Worm (Caenorhabditis elegans): ENCODE data around the gene T21E8.5.

Gene T21E8.5

DNA sequence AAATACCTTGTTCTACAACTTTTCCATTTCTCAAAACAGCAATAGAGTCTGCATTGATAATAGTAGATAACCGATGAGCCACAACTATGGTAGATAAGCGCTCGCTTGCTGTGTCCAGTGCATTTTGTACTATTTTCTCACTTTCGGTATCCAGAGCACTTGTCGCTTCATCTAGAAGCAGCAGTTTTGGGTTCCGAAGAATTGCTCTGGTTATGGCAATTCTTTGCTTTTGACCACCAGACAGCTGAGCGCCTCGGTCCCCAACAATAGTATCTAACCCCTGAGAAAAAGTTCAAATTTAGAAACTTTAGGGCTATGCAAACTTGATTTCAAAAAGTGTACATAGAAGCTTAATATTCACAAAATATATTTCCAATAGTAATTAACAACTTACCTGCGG, 26.4 kb upstream of the T21E8.5 start:
- TF ChIP-seq dpff-1 (tag; optimal IDR thresholded peaks at IDR 0.05) (no peak), ceh-27 (GFP tag; optimal IDR thresholded peaks at IDR 0.05) (no peak), ceh-58 (GFP tag; IDR thresholded peaks at IDR 0.05) (no peak), bed-2 (GFP tag; IDR thresholded peaks at IDR 0.05) (no peak), D2030.7 (GFP tag; IDR thresholded peaks at IDR 0.05) (no peak), rpc-1 (optimal IDR thresholded peaks at IDR 0.05) (no peak), rpc-1 (tag; optimal IDR thresholded peaks at IDR 0.05) (no peak), nhr-27 (tag; optimal IDR thresholded peaks at IDR 0.05) (no peak), somi-1 (GFP tag; optimal IDR thresholded peaks at IDR 0.05) (no peak), lin-26 (GFP tag; IDR thresholded peaks at IDR 0.05) (no peak), egrh-3 (GFP tag; IDR thresholded peaks at IDR 0.05) (no peak), ztf-28 (GFP tag; IDR thresholded peaks at IDR 0.05) (no peak), hmg-1.2 (GFP tag; IDR thresholded peaks at IDR 0.05) (no peak)

ce11 chrX:10861673-10862072, 24.3 kb upstream of the T21E8.5 start:
- TF ChIP-seq F49E8.2 (tag; optimal IDR thresholded peaks at IDR 0.05; ENCODE audit: insufficient read depth) (no peak), cebp-1 (GFP tag; IDR thresholded peaks at IDR 0.05) (no peak), cebp-1 (tag; optimal IDR thresholded peaks at IDR 0.05) (no peak), madf-8 (GFP tag; conservative IDR thresholded peaks at IDR 0.05) (no peak), cebp-2 (GFP tag; IDR thresholded peaks at IDR 0.05) (no peak), ceh-58 (GFP tag; IDR thresholded peaks at IDR 0.05) (no peak), mxl-1 (tag; optimal IDR thresholded peaks at IDR 0.05) (no peak)

DNA sequence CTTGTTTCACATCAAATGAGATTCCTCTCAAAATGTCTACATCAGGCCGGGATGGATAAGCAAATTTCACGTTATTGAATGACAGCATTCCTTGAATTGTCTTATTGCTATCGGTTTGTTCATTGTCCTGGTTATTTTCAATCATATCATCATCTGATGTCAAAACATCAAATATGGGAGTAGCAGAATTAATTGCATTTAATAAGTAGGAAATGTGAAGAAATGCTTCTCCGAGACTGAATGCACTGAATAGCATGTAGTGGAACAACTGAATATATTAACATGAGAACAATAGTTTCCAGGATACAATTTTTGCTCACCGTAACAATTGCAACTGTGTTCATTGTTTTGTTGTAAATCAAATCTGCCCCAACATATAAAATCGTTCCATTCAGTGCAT, 23.4 kb upstream of the T21E8.5 start:
- TF ChIP-seq mxl-1 (tag; optimal IDR thresholded peaks at IDR 0.05) (no peak), snpc-1.3 (tag; optimal IDR thresholded peaks at IDR 0.05; ENCODE audit: insufficient read depth) (no peak), D2030.7 (GFP tag; IDR thresholded peaks at IDR 0.05) (no peak)

ce11 chrX:10864322-10864721, 21.6 kb upstream of the T21E8.5 start, which contains the start of gene pgp-8:
Gene pgp-8 (minus strand): TSS chrX:10864422.
- no peak for TF ChIP-seq sdz-38 (tag; optimal IDR thresholded peaks at IDR 0.05)
- no peak for TF ChIP-seq Y67H2A.10 (GFP tag; conservative IDR thresholded peaks at IDR 0.05)
- peak; percentile 12 for TF ChIP-seq nhr-80 (tag; optimal IDR thresholded peaks at IDR 0.05)

ce11 chrX:10870137-10870536, 15.8 kb upstream of the T21E8.5 start, which contains the start of gene pgp-7:
Gene pgp-7 (minus strand): TSS chrX:10870237.
- TF ChIP-seq F55B11.4 (tag; optimal IDR thresholded peaks at IDR 0.05; ENCODE audit: borderline replicate concordance, insufficient read depth), result no peak
- no peak for TF ChIP-seq ceh-79 (tag; optimal IDR thresholded peaks at IDR 0.05)
- TF ChIP-seq sdz-38 (tag; optimal IDR thresholded peaks at IDR 0.05), result no peak
- no peak for TF ChIP-seq hlh-26 (GFP tag; conservative IDR thresholded peaks at IDR 0.05)
- no peak for TF ChIP-seq Y67H2A.10 (GFP tag; conservative IDR thresholded peaks at IDR 0.05)
- no peak for TF ChIP-seq egl-18 (GFP tag; IDR thresholded peaks at IDR 0.05)
- TF ChIP-seq nfya-2 (GFP tag; IDR thresholded peaks at IDR 0.05), result no peak
- no peak for TF ChIP-seq nhr-80 (tag; optimal IDR thresholded peaks at IDR 0.05)
- TF ChIP-seq ztf-22 (GFP tag; optimal IDR thresholded peaks at IDR 0.05), result no peak
- no peak for TF ChIP-seq athp-1 (tag; optimal IDR thresholded peaks at IDR 0.05)
- TF ChIP-seq attf-3 (GFP tag; conservative IDR thresholded peaks at IDR 0.05), result no peak
- TF ChIP-seq bed-2 (GFP tag; IDR thresholded peaks at IDR 0.05), result no peak
- no peak for TF ChIP-seq dpl-1 (GFP tag; optimal IDR thresholded peaks at IDR 0.05)
- no peak for TF ChIP-seq atf-7 (tag; optimal IDR thresholded peaks at IDR 0.05)
- TF ChIP-seq pbrm-1 (GFP tag; IDR thresholded peaks at IDR 0.05), result no peak
- TF ChIP-seq Y53F4B.3 (GFP tag; IDR thresholded peaks at IDR 0.05), result no peak
- TF ChIP-seq mel-28 (tag; optimal IDR thresholded peaks at IDR 0.05; ENCODE audit: borderline replicate concordance), result no peak
- TF ChIP-seq F52B5.7 (tag; optimal IDR thresholded peaks at IDR 0.05), result no peak
- no peak for TF ChIP-seq F10E7.11 (tag; optimal IDR thresholded peaks at IDR 0.05)
- TF ChIP-seq attf-6 (GFP tag; IDR thresholded peaks at IDR 0.05), result no peak
